Fruit fly (Drosophila melanogaster) whole organism: ENCODE data around the gene Fum3.

Experiments used
- CG8478 ChIP-seq: fragments of >200 bp; optimal IDR thresholded peaks from 2 replicates; lab custom pipeline; 2018; ENCODE audit warnings: inconsistent platforms
- Dll ChIP-seq: fragments of >200 bp; optimal IDR thresholded peaks from 2 replicates; lab custom pipeline; 2017
- EcR ChIP-seq, 2 experiments: fragments of >200 bp; optimal IDR thresholded peaks; 2 replicates each; lab custom pipeline; 2017; ENCODE audit warnings: missing biosample characterization in 2 of 2, missing genetic modification characterization in 2 of 2, missing genetic modification reagents in 2 of 2
- pan ChIP-seq: fragments of >200 bp; optimal IDR thresholded peaks from 2 replicates; lab custom pipeline; 2017
- psq ChIP-seq: fragments of >200 bp; optimal IDR thresholded peaks from 2 replicates; lab custom pipeline; 2017
- usp ChIP-seq: fragments of >200 bp; optimal IDR thresholded peaks from 2 replicates; lab custom pipeline; 2017; ENCODE audit warnings: missing biosample characterization, missing genetic modification characterization, mixed read lengths

The Fum3 gene

dm6 chr3L:11440258-11440657 is 25.4 kb downstream of the Fum3 start:
- TF ChIP-seq CG8478 (lab: Kevin White, UChicago) (no peak), psq (lab: Kevin White, UChicago) (no peak), pan (no peak), EcR (GFP tag; optimal IDR thresholded peaks at IDR 0.05; lab: Kevin White, UChicago) (no peak), usp (GFP tag; lab: Kevin White, UChicago) (no peak), Dll (no peak)

DNA sequence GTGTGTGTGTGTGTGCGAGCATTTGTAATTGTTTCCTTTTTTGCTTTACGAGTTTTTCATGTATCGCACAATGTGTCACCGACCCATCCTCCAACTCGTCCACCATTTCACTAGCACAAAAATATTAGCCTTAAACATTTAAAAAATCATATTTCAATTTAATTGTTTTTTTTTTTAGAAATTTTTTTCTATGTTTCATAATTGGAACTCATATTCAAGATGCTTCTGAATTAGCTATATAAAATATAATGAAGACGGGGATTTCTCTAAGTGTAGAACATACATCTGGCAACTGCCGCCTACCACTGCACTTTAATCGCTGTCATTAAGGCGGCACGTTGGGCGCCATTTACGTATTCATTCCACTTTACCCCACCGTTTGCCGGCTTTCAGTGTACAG is 26.1 kb downstream of the Fum3 start:
- no peak for TF ChIP-seq EcR (GFP tag; optimal IDR thresholded peaks at IDR 0.05; lab: Kevin White, UChicago)
- TF ChIP-seq psq (lab: Kevin White, UChicago), result no peak
- TF ChIP-seq Dll, result no peak
- TF ChIP-seq pan, result no peak
- TF ChIP-seq usp (GFP tag; lab: Kevin White, UChicago), result no peak
- no peak for TF ChIP-seq CG8478 (lab: Kevin White, UChicago)

DNA sequence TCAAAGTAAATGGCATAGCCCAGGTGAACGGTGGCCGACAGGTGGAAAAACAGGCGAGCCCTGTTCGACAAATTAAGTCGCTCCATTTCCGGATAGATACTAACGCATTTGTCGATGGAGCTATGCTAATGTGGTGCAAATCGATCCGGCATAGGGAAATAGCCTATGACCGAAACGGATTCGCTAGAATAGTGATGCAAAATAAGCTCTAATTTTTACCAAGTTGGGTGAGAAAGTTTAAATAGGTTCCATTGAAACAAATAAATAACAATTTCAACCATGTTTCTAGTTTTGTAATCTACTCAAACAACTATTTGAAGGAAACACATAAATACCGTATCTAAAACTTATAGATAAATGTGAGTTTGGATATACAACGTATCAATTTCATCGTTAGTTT is 30.3 kb downstream of the Fum3 start, which contains the start of gene CG6149:
Gene CG6149, minus strand, starts transcription at position 101 of the 400 bp plus-strand sequence.
- TF ChIP-seq EcR (GFP tag; optimal IDR thresholded peaks at IDR 0.05; lab: Kevin White, UChicago) (no peak), pan (no peak), usp (GFP tag; lab: Kevin White, UChicago) (no peak), psq (lab: Kevin White, UChicago) (no peak), CG8478 (lab: Kevin White, UChicago) (no peak), Dll (no peak)

DNA sequence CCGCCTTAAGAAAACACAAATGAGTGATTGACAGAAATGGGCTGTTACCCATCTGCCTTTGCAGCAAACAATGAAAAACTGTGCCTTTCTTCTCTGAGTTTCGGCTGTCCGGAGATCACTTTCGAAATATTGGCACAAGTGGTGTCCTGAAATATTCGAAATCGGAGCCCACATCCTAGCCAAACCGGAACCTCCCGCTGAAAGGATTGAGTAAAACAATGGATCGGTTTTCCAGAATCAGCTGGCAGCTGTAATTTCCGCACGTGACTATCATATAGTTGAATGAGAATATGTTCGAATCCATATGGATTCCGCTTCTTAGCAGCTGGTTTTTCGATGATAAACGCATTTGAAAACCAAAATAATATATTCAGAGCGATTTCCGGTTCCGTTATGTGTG is 31.6 kb downstream of the Fum3 start:
- TF ChIP-seq usp (GFP tag; lab: Kevin White, UChicago), result no peak
- no peak for TF ChIP-seq EcR (GFP tag; optimal IDR thresholded peaks at IDR 0.05; lab: Kevin White, UChicago)
- no peak for TF ChIP-seq Dll
- no peak for TF ChIP-seq CG8478 (lab: Kevin White, UChicago)
- TF ChIP-seq psq (lab: Kevin White, UChicago), result no peak
- no peak for TF ChIP-seq pan

dm6 chr3L:11433151-11433550 is 32.5 kb downstream of the Fum3 start:
- no peak for TF ChIP-seq CG8478 (lab: Kevin White, UChicago)

DNA sequence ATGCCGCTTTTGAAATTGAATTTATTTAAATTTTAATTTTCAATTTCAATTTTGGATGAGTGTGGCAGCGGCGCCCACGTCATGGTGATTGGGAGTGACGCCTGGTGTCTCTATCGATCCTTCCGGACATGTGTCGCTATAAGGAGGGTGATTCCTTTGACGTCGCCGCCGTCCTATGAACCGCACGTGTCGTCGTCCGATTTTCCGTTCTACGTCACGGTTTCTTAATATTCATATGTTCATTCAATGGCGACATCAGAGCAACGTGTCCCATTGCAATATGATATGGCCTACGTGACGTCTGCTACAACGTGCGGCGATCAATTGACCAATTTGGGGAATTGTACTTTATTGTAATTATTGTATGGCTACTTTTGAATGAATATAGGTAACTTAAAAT is 33.2 kb downstream of the Fum3 start:
- TF ChIP-seq CG8478 (lab: Kevin White, UChicago), result no peak
- no peak for TF ChIP-seq usp (GFP tag; lab: Kevin White, UChicago)
- no peak for TF ChIP-seq EcR (GFP tag; optimal IDR thresholded peaks at IDR 0.05; lab: Kevin White, UChicago)
- no peak for TF ChIP-seq Dll

DNA sequence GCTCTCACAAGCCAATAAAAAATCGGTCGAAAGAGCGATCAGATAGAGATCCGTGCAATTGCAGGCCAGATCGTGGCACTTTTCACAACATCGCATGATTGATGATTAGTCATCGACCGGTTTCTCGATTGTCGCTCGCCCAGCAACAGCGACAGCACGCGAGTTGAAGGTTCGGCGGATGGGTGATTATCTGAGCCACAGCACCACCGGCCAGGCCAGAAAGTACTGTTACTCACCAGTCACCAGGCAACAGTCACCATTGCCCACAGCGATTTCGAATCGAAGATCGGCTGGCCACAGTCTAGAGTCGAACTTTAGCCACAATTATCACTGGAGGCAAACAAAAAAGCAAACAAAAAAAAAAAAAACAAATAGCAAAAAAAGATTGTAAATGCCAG is 33.7 kb downstream of the Fum3 start:
- no peak for TF ChIP-seq usp (GFP tag; lab: Kevin White, UChicago)
- no peak for TF ChIP-seq pan
- no peak for TF ChIP-seq Dll
- TF ChIP-seq CG8478 (lab: Kevin White, UChicago), result no peak
- TF ChIP-seq EcR (GFP tag; optimal IDR thresholded peaks at IDR 0.05; lab: Kevin White, UChicago), result no peak
- TF ChIP-seq psq (lab: Kevin White, UChicago), result no peak

DNA sequence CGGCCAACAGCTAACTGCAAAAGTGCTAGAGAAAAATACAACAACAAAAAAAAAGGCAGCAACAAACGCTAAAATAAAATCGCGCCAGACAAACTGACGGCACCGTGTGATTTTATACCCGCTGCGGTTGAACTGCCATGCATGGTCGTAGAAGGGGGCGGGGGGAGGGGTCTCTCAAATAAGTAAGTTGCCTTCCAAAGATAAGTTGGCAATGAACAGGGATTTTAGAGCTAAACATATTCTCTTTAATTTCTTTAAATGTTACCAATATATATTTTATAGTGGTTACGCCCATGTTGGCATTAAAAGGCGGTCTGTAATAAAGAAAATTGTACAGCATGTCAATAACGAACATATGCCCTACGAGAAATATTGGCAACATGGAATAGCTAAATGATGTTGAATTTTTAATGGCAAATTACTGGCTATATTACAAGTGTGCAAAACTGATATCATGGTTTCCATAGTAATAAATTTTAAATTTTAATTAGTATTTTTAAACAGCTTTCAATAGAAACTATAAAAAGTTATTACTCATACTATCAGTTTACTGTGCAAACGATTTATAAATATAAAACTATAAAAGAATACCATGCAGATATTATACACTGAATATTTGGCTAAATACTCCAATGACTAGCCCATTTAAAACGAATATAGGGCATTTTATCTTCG is 34.3 kb downstream of the Fum3 start:
- TF ChIP-seq CG8478 (lab: Kevin White, UChicago) (no peak), psq (lab: Kevin White, UChicago) (no peak), pan (no peak), usp (GFP tag; lab: Kevin White, UChicago) (no peak), Dll (no peak), EcR (GFP tag; optimal IDR thresholded peaks at IDR 0.05; lab: Kevin White, UChicago) (no peak)

dm6 chr3L:11429695-11430094 is 36.0 kb downstream of the Fum3 start:
- TF ChIP-seq usp (GFP tag; lab: Kevin White, UChicago) (no peak), pan (no peak), CG8478 (lab: Kevin White, UChicago) (no peak), psq (lab: Kevin White, UChicago) (no peak), Dll (no peak), EcR (GFP tag; optimal IDR thresholded peaks at IDR 0.05; lab: Kevin White, UChicago) (no peak)

dm6 chr3L:11428390-11428789 is 37.3 kb downstream of the Fum3 start:
- TF ChIP-seq EcR (GFP tag; optimal IDR thresholded peaks at IDR 0.05; lab: Kevin White, UChicago) (no peak), Dll (no peak), pan (no peak), psq (lab: Kevin White, UChicago) (no peak), usp (GFP tag; lab: Kevin White, UChicago) (no peak), CG8478 (lab: Kevin White, UChicago) (no peak)

- TF ChIP-seq pan (no peak), psq (lab: Kevin White, UChicago) (no peak), Dll (no peak), CG8478 (lab: Kevin White, UChicago) (no peak), usp (GFP tag; lab: Kevin White, UChicago) (no peak), EcR (GFP tag; optimal IDR thresholded peaks at IDR 0.05; lab: Kevin White, UChicago) (no peak)
Observed at dm6 chr3L:11424858-11425257, 40.8 kb downstream of the Fum3 start, which contains the start of gene CG7560. TSS of gene CG7560 (plus strand) at chr3L:11425158.

dm6 chr3L:11422338-11422802 is 43.3 kb downstream of the Fum3 start:
- TF ChIP-seq CG8478 (lab: Kevin White, UChicago) (no peak), pan (no peak), Dll (no peak), EcR (GFP tag; optimal IDR thresholded peaks at IDR 0.05; lab: Kevin White, UChicago) (no peak), psq (lab: Kevin White, UChicago) (no peak), usp (GFP tag; lab: Kevin White, UChicago) (no peak)
